Worm (Caenorhabditis elegans): ENCODE measurements around the gene dgn-1.

The dgn-1 gene

ce11 chrX:10948852-10949251, 20.1 kb upstream of the dgn-1 start, which contains the start of gene T21B6.3:
Gene T21B6.3 (minus strand): TSS chrX:10948952.
- TF ChIP-seq scrt-1 (GFP tag; IDR thresholded peaks at IDR 0.05) = no peak

DNA sequence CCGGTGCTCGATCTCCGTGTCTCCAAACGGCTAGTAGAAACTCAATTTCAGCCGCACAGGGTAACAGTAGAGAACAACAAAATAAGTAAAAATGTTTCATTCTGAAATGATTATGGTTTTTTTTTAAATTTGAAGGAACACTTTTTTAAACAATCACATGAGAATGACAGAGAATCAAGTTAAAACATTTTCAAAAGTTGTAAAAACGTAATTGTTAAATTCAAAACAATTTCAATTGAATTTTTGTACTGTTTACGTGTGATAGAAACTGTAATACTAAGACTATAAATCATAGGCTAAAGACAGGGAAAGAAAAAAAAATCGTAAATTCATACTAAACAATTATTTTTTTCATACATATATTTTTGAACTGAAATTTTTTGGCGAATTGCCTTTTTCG, 12.5 kb upstream of the dgn-1 start, which contains the start of gene pho-7:
Gene pho-7, minus strand, starts transcription at position 101 of the 400 bp plus-strand sequence.
- TF ChIP-seq pes-1 (GFP tag; IDR thresholded peaks at IDR 0.05) = no peak
- no peak for TF ChIP-seq tra-4 (tag; optimal IDR thresholded peaks at IDR 0.05)
- no peak for TF ChIP-seq hnd-1 (tag; optimal IDR thresholded peaks at IDR 0.05)
- TF ChIP-seq tbx-11 (GFP tag; IDR thresholded peaks at IDR 0.05) = no peak
- no peak for TF ChIP-seq flt-1 (GFP tag; IDR thresholded peaks at IDR 0.05)
- no peak for TF ChIP-seq ets-7 (tag; optimal IDR thresholded peaks at IDR 0.05)
- TF ChIP-seq F13C5.2 (tag; optimal IDR thresholded peaks at IDR 0.05) = no peak
- TF ChIP-seq ceh-13 (GFP tag; optimal IDR thresholded peaks at IDR 0.05) = no peak
- TF ChIP-seq hmbx-1 (tag; optimal IDR thresholded peaks at IDR 0.05) = no peak
- TF ChIP-seq sea-1 (GFP tag; conservative IDR thresholded peaks at IDR 0.05) = no peak
- no peak for TF ChIP-seq B0310.2 (tag; optimal IDR thresholded peaks at IDR 0.05)
- TF ChIP-seq hmg-4 (GFP tag; optimal IDR thresholded peaks at IDR 0.05) = no peak
- TF ChIP-seq scrt-1 (GFP tag; IDR thresholded peaks at IDR 0.05) = no peak
- TF ChIP-seq ama-1 (optimal IDR thresholded peaks at IDR 0.05) = no peak
- no peak for TF ChIP-seq tbx-37 (GFP tag; conservative IDR thresholded peaks at IDR 0.05)
- no peak for TF ChIP-seq ceh-36 (tag; optimal IDR thresholded peaks at IDR 0.05)

DNA sequence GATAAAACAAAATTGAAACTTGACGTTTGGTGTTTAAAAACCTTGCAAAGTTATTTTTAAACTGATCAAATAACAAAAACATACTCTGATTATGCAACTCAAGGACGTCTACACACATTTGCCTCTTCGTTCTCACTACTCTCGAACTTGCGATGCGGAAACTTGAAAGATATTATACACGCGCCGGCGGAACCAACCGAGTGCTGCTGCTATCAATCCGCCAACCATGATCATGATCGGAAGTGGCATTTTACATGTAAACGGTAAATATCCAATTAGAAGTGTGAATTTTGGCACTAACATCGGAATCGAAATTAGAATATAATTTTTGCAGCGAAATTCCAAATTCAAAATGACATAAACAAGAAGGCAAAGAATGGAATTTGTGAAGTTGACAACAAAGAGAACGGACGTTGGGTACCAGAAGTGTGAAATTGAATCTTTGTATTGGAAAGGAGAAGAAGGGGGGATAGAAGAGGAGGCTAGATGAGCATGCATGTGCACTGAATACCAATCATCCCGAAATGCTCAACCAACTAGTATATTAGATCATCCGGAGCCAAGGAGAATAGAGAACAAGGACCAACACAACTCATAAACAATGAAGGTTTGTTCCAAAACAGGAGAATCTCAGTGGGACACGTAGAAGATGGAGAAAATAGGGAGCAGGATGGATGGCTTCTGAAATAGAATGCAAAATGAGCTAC, 4.7 kb upstream of the dgn-1 start:
- TF ChIP-seq ceh-13 (GFP tag; optimal IDR thresholded peaks at IDR 0.05) (no peak), scrt-1 (GFP tag; IDR thresholded peaks at IDR 0.05) (no peak), flt-1 (GFP tag; IDR thresholded peaks at IDR 0.05) (no peak), hmbx-1 (tag; optimal IDR thresholded peaks at IDR 0.05) (no peak), hnd-1 (tag; optimal IDR thresholded peaks at IDR 0.05) (no peak), tra-4 (tag; optimal IDR thresholded peaks at IDR 0.05) (no peak), pes-1 (GFP tag; IDR thresholded peaks at IDR 0.05) (no peak)

ce11 chrX:10932087-10932486, 3.3 kb upstream of the dgn-1 start:
- TF ChIP-seq hmg-4 (GFP tag; optimal IDR thresholded peaks at IDR 0.05) = peak; percentile 18
- no peak for TF ChIP-seq ets-7 (tag; optimal IDR thresholded peaks at IDR 0.05)

- no peak for TF ChIP-seq tbx-11 (GFP tag; IDR thresholded peaks at IDR 0.05)
- TF ChIP-seq hmbx-1 (tag; optimal IDR thresholded peaks at IDR 0.05) = no peak
- no peak for TF ChIP-seq pes-1 (GFP tag; IDR thresholded peaks at IDR 0.05)
- TF ChIP-seq tra-4 (tag; optimal IDR thresholded peaks at IDR 0.05) = no peak
- TF ChIP-seq hmg-4 (GFP tag; optimal IDR thresholded peaks at IDR 0.05) = no peak
- TF ChIP-seq scrt-1 (GFP tag; IDR thresholded peaks at IDR 0.05) = no peak
- no peak for TF ChIP-seq hnd-1 (tag; optimal IDR thresholded peaks at IDR 0.05)
- TF ChIP-seq aly-1 (tag; optimal IDR thresholded peaks at IDR 0.05) = peak; percentile 30
Observed at ce11 chrX:10927136-10927535, 1.7 kb downstream of the dgn-1 start.

DNA sequence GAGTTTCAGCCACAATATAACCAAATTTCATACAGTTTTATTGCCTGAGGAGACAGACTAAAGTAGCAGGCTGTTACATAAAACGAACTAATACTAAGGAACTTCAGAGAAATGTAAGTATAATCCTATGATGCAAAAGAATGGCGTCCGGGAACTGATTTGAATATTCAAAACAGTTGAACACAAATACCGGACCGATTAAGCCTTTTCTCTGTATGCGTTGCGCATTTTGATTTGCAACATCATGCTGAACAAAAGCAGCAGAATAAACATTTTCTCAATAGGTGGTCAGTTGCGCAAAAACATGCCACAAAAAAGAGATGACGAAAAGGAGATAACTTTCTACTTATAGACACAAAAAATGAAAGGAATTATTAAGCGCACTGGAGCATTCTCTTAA, 4.8 kb downstream of the dgn-1 start:
- TF ChIP-seq tra-4 (tag; optimal IDR thresholded peaks at IDR 0.05) (no peak), hmbx-1 (tag; optimal IDR thresholded peaks at IDR 0.05) (no peak), hmg-4 (GFP tag; optimal IDR thresholded peaks at IDR 0.05) (no peak)

ce11 chrX:10919613-10920012, 9.2 kb downstream of the dgn-1 start, which contains the start of gene nstp-9:
Gene nstp-9 (minus strand): TSS chrX:10919713.
- TF ChIP-seq F13C5.2 (tag; optimal IDR thresholded peaks at IDR 0.05) (no peak), ets-7 (tag; optimal IDR thresholded peaks at IDR 0.05) (no peak), ama-1 (optimal IDR thresholded peaks at IDR 0.05) (no peak), aly-1 (tag; optimal IDR thresholded peaks at IDR 0.05) (no peak), tra-4 (tag; optimal IDR thresholded peaks at IDR 0.05) (no peak), tbx-37 (GFP tag; conservative IDR thresholded peaks at IDR 0.05) (no peak)

ce11 chrX:10916194-10916593, 12.6 kb downstream of the dgn-1 start:
- TF ChIP-seq flt-1 (GFP tag; IDR thresholded peaks at IDR 0.05) (no peak), tbx-37 (GFP tag; conservative IDR thresholded peaks at IDR 0.05) (no peak), B0310.2 (tag; optimal IDR thresholded peaks at IDR 0.05) (no peak), tbx-11 (GFP tag; IDR thresholded peaks at IDR 0.05) (no peak), hmbx-1 (tag; optimal IDR thresholded peaks at IDR 0.05) (no peak), hmg-4 (GFP tag; optimal IDR thresholded peaks at IDR 0.05) (no peak), ceh-13 (GFP tag; optimal IDR thresholded peaks at IDR 0.05) (no peak), scrt-1 (GFP tag; IDR thresholded peaks at IDR 0.05) (no peak), sea-1 (GFP tag; conservative IDR thresholded peaks at IDR 0.05) (no peak), F13C5.2 (tag; optimal IDR thresholded peaks at IDR 0.05) (no peak), hnd-1 (tag; optimal IDR thresholded peaks at IDR 0.05) (no peak), ets-7 (tag; optimal IDR thresholded peaks at IDR 0.05) (no peak), tra-4 (tag; optimal IDR thresholded peaks at IDR 0.05) (no peak), ama-1 (optimal IDR thresholded peaks at IDR 0.05) (no peak), ceh-36 (tag; optimal IDR thresholded peaks at IDR 0.05) (no peak), pes-1 (GFP tag; IDR thresholded peaks at IDR 0.05) (no peak), aly-1 (tag; optimal IDR thresholded peaks at IDR 0.05) (no peak)
